Fruit fly (Drosophila melanogaster): ENCODE data around the gene CG3777.

DNA sequence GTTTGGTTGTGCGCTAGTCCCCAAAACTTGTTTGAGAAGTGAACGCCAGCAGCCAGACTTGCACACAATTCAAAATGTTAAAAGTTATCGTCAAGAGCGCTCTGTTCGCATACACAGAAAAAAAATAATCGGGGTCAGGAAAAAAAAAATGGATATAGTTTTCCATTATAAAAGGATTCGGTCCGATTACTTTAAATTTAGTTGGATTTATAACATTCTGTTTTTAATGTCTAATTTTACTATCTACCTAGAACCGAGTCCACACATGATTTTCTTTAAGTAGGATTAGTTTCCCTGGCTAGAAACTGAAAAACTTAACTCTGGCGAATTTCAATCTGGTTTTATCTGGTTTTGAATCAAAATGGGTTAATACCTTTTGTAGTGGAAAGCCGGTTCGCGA lies 65.7 kb downstream of the CG3777 start:
- TF ChIP-seq gl (tag; optimal IDR thresholded peaks at IDR 0.05) (peak; percentile 74), EcR (GFP tag; optimal IDR thresholded peaks at IDR 0.05) (peak; percentile 63), Ets98B (GFP tag; IDR thresholded peaks at IDR 0.05) (peak; percentile 92), CG8301 (tag; optimal IDR thresholded peaks at IDR 0.05) (peak; percentile 92), rn (GFP tag; IDR thresholded peaks at IDR 0.05) (peak; percentile 53; the same call in 1 of the 2 replicates), CG13204 (GFP tag; optimal IDR thresholded peaks at IDR 0.05) (peak; percentile 53), CG12605 (GFP tag; IDR thresholded peaks at IDR 0.05) (peak; percentile 84), Snoo (tag; optimal IDR thresholded peaks at IDR 0.05) (peak; percentile 31), Pif1A (GFP tag; optimal IDR thresholded peaks at IDR 0.05) (peak; percentile 82), CG15710 (tag; optimal IDR thresholded peaks at IDR 0.05) (peak; percentile 88)
